Worm (Caenorhabditis elegans) whole organism, late embryonic: ENCODE results near the gene F33G12.3.

Source experiments
- F13H6.1 ChIP-seq: sonication (generic microtip); optimal IDR thresholded peaks from 2 replicates; lab custom pipeline; 2016; ENCODE audit warnings: missing genetic modification characterization, missing compliant biosample characterization
- ama-1 ChIP-seq: fragments of 150-350 bp; optimal IDR thresholded peaks from 2 replicates; lab custom pipeline; 2014
- unc-3 ChIP-seq, 2 experiments: fragments of 200-800 bp in 1 of 2; sonication (Bioruptor generic) in 1 of 2; sonication (generic microtip) in 1 of 2; conservative IDR thresholded peaks in 1 of 2; optimal IDR thresholded peaks in 1 of 2; 2 replicates each; pipeline versions ENCODE4 v1.3.6 to Lab custom; 2016 to 2022; ENCODE audit warnings: missing compliant biosample characterization in 2 of 2, missing genetic modification characterization in 2 of 2, missing genetic modification reagents in 1 of 2

DNA sequence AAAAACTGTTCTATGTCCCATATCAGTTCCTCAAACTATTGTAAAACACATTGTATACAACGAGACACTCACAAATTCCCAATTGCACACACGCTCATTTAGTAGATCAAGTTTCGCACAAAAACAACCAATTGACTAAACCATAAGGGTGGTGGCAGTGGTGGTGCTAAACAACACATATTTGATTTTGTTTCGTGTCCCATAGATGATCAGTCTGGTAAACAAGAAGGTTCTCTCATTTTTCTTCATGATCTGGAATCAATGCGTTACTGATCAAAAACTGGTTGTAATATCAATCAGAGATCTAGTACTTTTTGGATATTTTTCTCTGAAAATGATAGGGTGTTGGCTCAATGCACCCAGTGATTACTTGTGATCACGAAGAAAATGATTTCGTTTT is 15.3 kb downstream of the F33G12.3 start:
- TF ChIP-seq ama-1 (lab: Kevin White, UChicago), result no peak
- no peak for TF ChIP-seq unc-3 (GFP tag; conservative IDR thresholded peaks at IDR 0.05; lab: Robert Waterston, UW)
- TF ChIP-seq unc-3 (tag; optimal IDR thresholded peaks at IDR 0.05; lab: Kevin White, UChicago), result no peak
- no peak for TF ChIP-seq F13H6.1 (tag; lab: Kevin White, UChicago)
